Worm (Caenorhabditis elegans) whole organism, mixed stage, embryonic: ENCODE data around the gene lpr-2.

Experiments
- bed-3 ChIP-seq: fragments of 200-800 bp; sonication (Bioruptor generic); optimal IDR thresholded peaks from 3 replicates; lab custom pipeline; 2018; ENCODE audit warnings: mild to moderate bottlenecking, missing genetic modification characterization, moderate library complexity, missing compliant biosample characterization
- mep-1 ChIP-seq: fragments of 150-350 bp; optimal IDR thresholded peaks from 2 replicates; lab custom pipeline; 2017; ENCODE audit warnings: missing biosample characterization, missing genetic modification reagents, missing genetic modification characterization, inconsistent platforms
- nhr-237 ChIP-seq: fragments of 150-350 bp; optimal IDR thresholded peaks from 2 replicates; lab custom pipeline; 2014; ENCODE audit warnings: missing biosample characterization, missing genetic modification characterization
- nhr-76 ChIP-seq: sonication (generic microtip); optimal IDR thresholded peaks from 2 replicates; lab custom pipeline; 2017; ENCODE audit warnings: missing biosample characterization, missing genetic modification characterization
- sem-2 ChIP-seq: fragments of 200-800 bp; sonication (Bioruptor generic); optimal IDR thresholded peaks from 2 replicates; lab custom pipeline; 2018; ENCODE audit warnings: mild to moderate bottlenecking, missing genetic modification characterization, missing compliant biosample characterization
- unc-39 ChIP-seq: fragments of 150-350 bp; optimal IDR thresholded peaks from 2 replicates; lab custom pipeline; 2014; ENCODE audit warnings: missing biosample characterization, missing genetic modification characterization
- unc-62 ChIP-seq: fragments of 150-350 bp; optimal IDR thresholded peaks from 2 replicates; lab custom pipeline; 2014; ENCODE audit warnings: missing biosample characterization, missing genetic modification reagents, missing genetic modification characterization

DNA sequence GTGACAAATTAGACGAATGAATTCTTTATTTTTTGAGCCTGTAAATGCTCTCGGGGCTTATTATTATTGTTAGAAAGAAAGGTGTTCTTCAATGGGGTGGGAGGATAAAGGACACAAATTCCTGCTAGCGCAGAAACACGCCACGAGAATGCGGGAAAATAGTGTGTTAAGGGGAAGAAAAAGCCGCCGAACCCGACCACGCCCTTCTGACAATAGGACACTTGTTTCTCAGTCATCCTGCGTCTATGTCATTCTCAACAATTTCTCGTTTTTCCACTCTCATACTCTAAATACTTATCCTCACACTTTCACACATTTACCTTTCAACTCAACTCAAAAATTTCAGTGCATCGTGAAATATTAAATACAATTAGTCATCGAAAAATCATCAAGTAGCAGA, 34.9 kb downstream of the lpr-2 start, which contains the start of gene M117.1:
- TF ChIP-seq sem-2 (GFP tag; lab: Kevin White, UChicago) (no peak), nhr-76 (tag; lab: Kevin White, UChicago) (no peak), nhr-237 (tag; lab: Kevin White, UChicago) (no peak), bed-3 (no peak), unc-62 (GFP tag; lab: Kevin White, UChicago) (no peak), unc-39 (tag; lab: Kevin White, UChicago) (no peak), mep-1 (tag; lab: Kevin White, UChicago) (no peak)
